Worm (Caenorhabditis elegans): Measurements from ENCODE around the gene Y105C5B.1413.

The Y105C5B.1413 gene

DNA sequence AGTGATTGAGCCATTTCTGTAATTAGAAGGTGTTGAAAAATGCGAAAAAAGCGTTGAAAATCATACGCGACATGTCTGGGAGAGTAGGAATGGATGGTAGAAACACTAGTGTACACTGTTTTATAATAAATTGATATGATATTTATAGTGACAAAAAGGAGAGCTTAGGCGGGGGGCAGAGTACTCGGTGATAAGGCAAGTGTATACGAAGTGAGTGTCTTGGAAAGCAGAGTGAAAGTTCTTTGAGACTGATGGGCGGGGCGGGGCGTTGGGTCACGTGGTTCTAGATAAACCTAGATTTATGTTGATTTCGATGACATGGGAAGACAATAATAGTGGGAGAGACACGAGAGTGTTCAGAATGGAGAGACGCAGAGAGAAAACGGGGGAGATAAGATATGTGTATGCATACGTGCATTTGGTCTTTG, 13.8 kb downstream of the Y105C5B.1413 start, which contains the start of gene gln-3:
Gene gln-3, minus strand, starts transcription at position 73 of the 428 bp plus-strand sequence.
- TF ChIP-seq hlh-30 (tag; optimal IDR thresholded peaks at IDR 0.05; ENCODE audit: insufficient read depth) (peak; percentile 77), elt-2 (tag; optimal IDR thresholded peaks at IDR 0.05) (peak; percentile 84), pqm-1 (tag; optimal IDR thresholded peaks at IDR 0.05) (no peak)

DNA sequence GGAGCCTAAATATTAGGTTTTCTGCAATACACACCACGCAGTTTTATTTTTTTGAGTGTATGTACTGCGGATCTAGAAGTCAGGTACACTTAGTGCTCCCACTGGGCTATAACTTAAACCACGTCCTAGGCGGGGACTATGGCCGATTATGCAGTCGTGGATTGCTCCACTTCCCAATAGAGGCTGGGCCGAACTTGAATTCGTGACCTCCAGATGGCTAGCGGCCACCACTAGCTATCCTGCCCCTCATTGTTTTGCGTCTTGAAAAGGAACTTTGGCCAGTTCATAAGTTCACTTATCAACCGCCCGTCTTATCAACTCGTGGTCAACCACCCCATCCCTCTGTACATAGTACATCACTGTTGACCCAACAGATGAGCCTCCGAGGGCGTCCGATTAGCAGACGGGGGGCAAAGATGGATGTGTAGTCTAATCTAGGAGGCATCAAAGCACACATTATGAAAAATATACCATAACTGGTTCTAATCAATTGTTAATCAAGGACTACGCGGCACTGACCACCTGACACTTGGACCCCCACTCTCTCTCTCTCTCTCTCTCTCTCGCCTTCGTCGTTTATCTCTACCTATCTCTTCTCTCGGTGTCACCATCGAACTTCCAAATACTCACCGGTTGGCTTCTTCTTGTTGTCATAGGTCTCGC, 14.8 kb downstream of the Y105C5B.1413 start:
- TF ChIP-seq C08G9.2 (tag; optimal IDR thresholded peaks at IDR 0.05) (peak; percentile 4), ceh-22 (tag; optimal IDR thresholded peaks at IDR 0.05) (no peak), sox-2 (GFP tag; IDR thresholded peaks at IDR 0.05) (no peak), sdc-2 (tag; optimal IDR thresholded peaks at IDR 0.05) (no peak), F13H6.1 (tag; optimal IDR thresholded peaks at IDR 0.05) (no peak), che-1 (tag; optimal IDR thresholded peaks at IDR 0.05) (no peak), fkh-10 (GFP tag; optimal IDR thresholded peaks at IDR 0.05) (no peak), nfya-1 (tag; optimal IDR thresholded peaks at IDR 0.05) (no peak), ceh-24 (tag; optimal IDR thresholded peaks at IDR 0.05) (no peak), ceh-19 (GFP tag; optimal IDR thresholded peaks at IDR 0.05) (no peak), ceh-45 (GFP tag; IDR thresholded peaks at IDR 0.05) (0 out of 2 replicates have a peak, but pooled peaks have one; percentile 44), K02D7.2 (tag; optimal IDR thresholded peaks at IDR 0.05) (no peak), pag-3 (tag; optimal IDR thresholded peaks at IDR 0.05; ENCODE audit: borderline replicate concordance) (no peak), ref-2 (tag; optimal IDR thresholded peaks at IDR 0.05) (no peak), pqm-1 (tag; optimal IDR thresholded peaks at IDR 0.05) (no peak), nhr-11 (tag; optimal IDR thresholded peaks at IDR 0.05) (no peak), pat-9 (tag; optimal IDR thresholded peaks at IDR 0.05) (no peak), ceh-6 (GFP tag; optimal IDR thresholded peaks at IDR 0.05) (no peak), elt-4 (tag; optimal IDR thresholded peaks at IDR 0.05) (no peak), ahr-1 (tag; optimal IDR thresholded peaks at IDR 0.05) (no peak), ceh-48 (tag; optimal IDR thresholded peaks at IDR 0.05) (no peak), ama-1 (optimal IDR thresholded peaks at IDR 0.05) (no peak), ets-4 (tag; optimal IDR thresholded peaks at IDR 0.05) (no peak), unc-42 (tag; optimal IDR thresholded peaks at IDR 0.05) (no peak), lim-6 (tag; optimal IDR thresholded peaks at IDR 0.05) (no peak), elt-2 (tag; optimal IDR thresholded peaks at IDR 0.05) (peak; percentile 57), npax-4 (tag; optimal IDR thresholded peaks at IDR 0.05) (no peak), rnt-1 (tag; optimal IDR thresholded peaks at IDR 0.05) (no peak), pax-1 (tag; optimal IDR thresholded peaks at IDR 0.05) (peak; percentile 32), C38D4.7 (GFP tag; optimal IDR thresholded peaks at IDR 0.05) (no peak), hlh-30 (tag; optimal IDR thresholded peaks at IDR 0.05; ENCODE audit: insufficient read depth) (peak; percentile 29), lin-11 (tag; optimal IDR thresholded peaks at IDR 0.05) (no peak), ceh-14 (tag; optimal IDR thresholded peaks at IDR 0.05) (no peak), fax-1 (tag; optimal IDR thresholded peaks at IDR 0.05) (no peak), ztf-16 (tag; optimal IDR thresholded peaks at IDR 0.05) (no peak), ceh-2 (tag; optimal IDR thresholded peaks at IDR 0.05) (no peak), odd-2 (tag; optimal IDR thresholded peaks at IDR 0.05) (no peak), sox-4 (tag; optimal IDR thresholded peaks at IDR 0.05) (no peak), ttx-3 (tag; optimal IDR thresholded peaks at IDR 0.05) (no peak), hlh-13 (GFP tag; optimal IDR thresholded peaks at IDR 0.05) (no peak), zip-5 (tag; optimal IDR thresholded peaks at IDR 0.05) (no peak), syd-9 (tag; optimal IDR thresholded peaks at IDR 0.05) (no peak), eyg-1 (tag; optimal IDR thresholded peaks at IDR 0.05) (no peak), K09A11.1 (tag; optimal IDR thresholded peaks at IDR 0.05; ENCODE audit: insufficient read depth) (no peak), madf-2 (tag; optimal IDR thresholded peaks at IDR 0.05) (no peak), unc-3 (GFP tag; conservative IDR thresholded peaks at IDR 0.05) (no peak), unc-3 (tag; optimal IDR thresholded peaks at IDR 0.05) (no peak), ceh-34 (tag; optimal IDR thresholded peaks at IDR 0.05) (no peak), unc-86 (tag; optimal IDR thresholded peaks at IDR 0.05) (no peak), ceh-9 (tag; optimal IDR thresholded peaks at IDR 0.05) (no peak)
